Fruit fly (Drosophila melanogaster) whole organism, embryonic: ENCODE data around the gene HP1e.

Experiments
- BEAF-32 ChIP-seq: fragments of 200-800 bp; sonication (Bioruptor generic); optimal IDR thresholded peaks from 3 replicates; lab custom pipeline; 2017; ENCODE audit warnings: missing biosample characterization, missing genetic modification characterization, mild to moderate bottlenecking, moderate library complexity, missing genetic modification reagents
- Bgb ChIP-seq: fragments of 200-800 bp; sonication (Bioruptor generic); IDR thresholded peaks from 2 replicates; pipeline ENCODE4 v1.3.6; 2022; ENCODE audit warnings: missing biosample characterization, missing genetic modification characterization; ENCODE audit not compliant: partially characterized antibody
- CG10274 ChIP-seq: fragments of 200-800 bp; sonication (Bioruptor generic); optimal IDR thresholded peaks from 3 replicates; lab custom pipeline; 2017; ENCODE audit warnings: missing biosample characterization, mild to moderate bottlenecking, missing genetic modification characterization
- CG11723 ChIP-seq: fragments of 200-800 bp; sonication (Bioruptor generic); optimal IDR thresholded peaks from 2 replicates; lab custom pipeline; 2017; ENCODE audit warnings: missing biosample characterization, mild to moderate bottlenecking, missing genetic modification characterization
- CG12071 ChIP-seq: fragments of 200-800 bp; sonication (Bioruptor generic); optimal IDR thresholded peaks from 3 replicates; lab custom pipeline; 2018; ENCODE audit warnings: missing biosample characterization, mild to moderate bottlenecking, missing genetic modification characterization
- CG12219 ChIP-seq: fragments of 200-800 bp; sonication (Bioruptor generic); optimal IDR thresholded peaks from 3 replicates; lab custom pipeline; 2018; ENCODE audit warnings: missing biosample characterization, mild to moderate bottlenecking, missing genetic modification characterization
- CG12236 ChIP-seq: fragments of 200-800 bp; sonication (Bioruptor generic); optimal IDR thresholded peaks from 2 replicates; lab custom pipeline; 2016; ENCODE audit warnings: missing biosample characterization, missing genetic modification characterization
- CG13296 ChIP-seq: fragments of 200-800 bp; sonication (Bioruptor generic); optimal IDR thresholded peaks from 3 replicates; lab custom pipeline; 2018; ENCODE audit warnings: missing biosample characterization, mild to moderate bottlenecking, missing genetic modification characterization
- CG17186 ChIP-seq: fragments of 200-800 bp; sonication (Bioruptor generic); optimal IDR thresholded peaks from 3 replicates; lab custom pipeline; 2017; ENCODE audit warnings: missing biosample characterization, missing genetic modification reagents, missing genetic modification characterization
- CG17328 ChIP-seq: fragments of 200-800 bp; sonication (Bioruptor generic); IDR thresholded peaks from 2 replicates; pipeline ENCODE4 v1.3.6; 2022; ENCODE audit warnings: missing biosample characterization, missing genetic modification characterization
- CG31441 ChIP-seq: fragments of 200-800 bp; sonication (Bioruptor generic); IDR thresholded peaks from 2 replicates; pipeline ENCODE4 v1.3.6; 2022; ENCODE audit warnings: missing biosample characterization, missing genetic modification characterization
- CG33213 ChIP-seq: fragments of 200-800 bp; sonication (Bioruptor generic); optimal IDR thresholded peaks from 3 replicates; lab custom pipeline; 2016; ENCODE audit warnings: missing biosample characterization, missing genetic modification characterization
- CG34422 ChIP-seq: fragments of 200-800 bp; sonication (Bioruptor generic); IDR thresholded peaks from 3 replicates; pipeline ENCODE4 v1.3.6; 2022; ENCODE audit warnings: missing biosample characterization, missing genetic modification characterization
- CG5953 ChIP-seq: fragments of 200-800 bp; sonication (Bioruptor generic); IDR thresholded peaks from 2 replicates; pipeline ENCODE4 v1.3.6; 2022; ENCODE audit warnings: missing biosample characterization, missing genetic modification characterization
- CG6765 ChIP-seq: fragments of 200-800 bp; sonication (Bioruptor generic); optimal IDR thresholded peaks from 3 replicates; lab custom pipeline; 2017; ENCODE audit warnings: missing biosample characterization, mild to moderate bottlenecking, missing genetic modification characterization
- CG8089 ChIP-seq: fragments of 200-800 bp; sonication (Bioruptor generic); optimal IDR thresholded peaks from 3 replicates; lab custom pipeline; 2016; ENCODE audit warnings: missing biosample characterization, missing genetic modification characterization
- CG8388 ChIP-seq: fragments of 200-800 bp; sonication (Bioruptor generic); optimal IDR thresholded peaks from 2 replicates; lab custom pipeline; 2019; ENCODE audit warnings: missing biosample characterization, mild to moderate bottlenecking, missing genetic modification characterization, moderate library complexity
- CG8924 ChIP-seq: fragments of 200-800 bp; optimal IDR thresholded peaks from 3 replicates; lab custom pipeline; 2019; ENCODE audit warnings: missing biosample characterization, mild to moderate bottlenecking, missing genetic modification characterization, moderate library complexity
- CG9876 ChIP-seq: fragments of 200-800 bp; sonication (Bioruptor generic); optimal IDR thresholded peaks from 2 replicates; lab custom pipeline; 2016; ENCODE audit warnings: missing biosample characterization, missing genetic modification characterization
- Camta ChIP-seq: fragments of 200-800 bp; sonication (Bioruptor generic); optimal IDR thresholded peaks from 2 replicates; lab custom pipeline; 2016; ENCODE audit warnings: missing biosample characterization, missing genetic modification characterization
- CoRest ChIP-seq: fragments of 200-800 bp; sonication (Bioruptor generic); optimal IDR thresholded peaks from 3 replicates; lab custom pipeline; 2018; ENCODE audit warnings: missing biosample characterization, mild to moderate bottlenecking, missing genetic modification characterization, moderate library complexity
- Dfd ChIP-seq, 2 experiments: fragments of >200 bp; optimal IDR thresholded peaks; 2 replicates each; lab custom pipeline; 2017; ENCODE audit warnings: missing biosample characterization in 2 of 2, missing genetic modification characterization in 2 of 2
- Doc2 ChIP-seq: fragments of 200-800 bp; sonication (Bioruptor generic); IDR thresholded peaks from 2 replicates; pipeline ENCODE4 v1.3.6; 2022; ENCODE audit warnings: missing biosample characterization, missing genetic modification characterization
- HHEX ChIP-seq: fragments of 200-800 bp; sonication (Bioruptor generic); optimal IDR thresholded peaks from 3 replicates; lab custom pipeline; 2017; ENCODE audit warnings: missing biosample characterization, mild to moderate bottlenecking, missing genetic modification characterization, missing genetic modification reagents
- HLH4C ChIP-seq: fragments of 200-800 bp; sonication (Bioruptor generic); IDR thresholded peaks from 3 replicates; pipeline ENCODE4 v1.3.6; 2022; ENCODE audit warnings: missing biosample characterization, missing genetic modification characterization; ENCODE audit not compliant: partially characterized antibody
- Hr39 ChIP-seq: fragments of >200 bp; optimal IDR thresholded peaks from 2 replicates; lab custom pipeline; 2017
- Lhr ChIP-seq: fragments of 200-800 bp; sonication (Bioruptor generic); optimal IDR thresholded peaks from 3 replicates; lab custom pipeline; 2017; ENCODE audit warnings: mild to moderate bottlenecking, missing biosample characterization, missing genetic modification reagents, missing genetic modification characterization
- Lim3 ChIP-seq: fragments of 200-800 bp; sonication (Bioruptor generic); IDR thresholded peaks from 2 replicates; pipeline ENCODE4 v1.3.6; 2022; ENCODE audit warnings: missing biosample characterization, missing genetic modification characterization
- Mrtf ChIP-seq: fragments of 200-800 bp; sonication (Bioruptor generic); IDR thresholded peaks from 3 replicates; pipeline ENCODE4 v1.3.6; 2022; ENCODE audit warnings: missing biosample characterization, missing genetic modification characterization
- Ravus ChIP-seq: fragments of 200-800 bp; sonication (Bioruptor generic); IDR thresholded peaks from 2 replicates; pipeline ENCODE4 v1.3.6; 2022; ENCODE audit warnings: missing biosample characterization, missing genetic modification characterization
- TFAM ChIP-seq: fragments of 200-800 bp; sonication (Bioruptor generic); optimal IDR thresholded peaks from 2 replicates; lab custom pipeline; 2017; ENCODE audit warnings: missing biosample characterization, missing genetic modification characterization, inconsistent platforms
- Tbp ChIP-seq: fragments of >200 bp; optimal IDR thresholded peaks from 2 replicates; lab custom pipeline; 2018; ENCODE audit warnings: missing biosample characterization, missing genetic modification characterization
- Vsx1 ChIP-seq: fragments of 200-800 bp; sonication (Bioruptor generic); optimal IDR thresholded peaks from 2 replicates; lab custom pipeline; 2017; ENCODE audit warnings: missing biosample characterization, mild to moderate bottlenecking, missing genetic modification characterization, missing genetic modification reagents
- Xbp1 ChIP-seq: fragments of 200-800 bp; sonication (Bioruptor generic); optimal IDR thresholded peaks from 3 replicates; lab custom pipeline; 2016; ENCODE audit warnings: missing biosample characterization, mild to moderate bottlenecking, missing genetic modification characterization
- aop ChIP-seq: fragments of 200-800 bp; sonication (Bioruptor generic); IDR thresholded peaks from 2 replicates; pipeline ENCODE4 v1.3.6; 2022; ENCODE audit warnings: missing biosample characterization, missing genetic modification characterization
- ase ChIP-seq: fragments of 200-800 bp; sonication (Bioruptor generic); IDR thresholded peaks from 3 replicates; pipeline ENCODE4 v1.3.6; 2022; ENCODE audit warnings: missing biosample characterization, missing genetic modification characterization
- bigmax ChIP-seq: fragments of 200-800 bp; sonication (Bioruptor generic); optimal IDR thresholded peaks from 2 replicates; lab custom pipeline; 2018; ENCODE audit warnings: missing biosample characterization, mild to moderate bottlenecking, missing genetic modification characterization
- cg ChIP-seq: fragments of 200-800 bp; sonication (Bioruptor generic); optimal IDR thresholded peaks from 3 replicates; lab custom pipeline; 2019; ENCODE audit warnings: missing biosample characterization, mild to moderate bottlenecking, missing genetic modification characterization, moderate library complexity
- dpn ChIP-seq, 2 experiments: fragments of 200-800 bp; sonication (Bioruptor generic); optimal IDR thresholded peaks; 3 replicates each; lab custom pipeline; 2016; ENCODE audit warnings: missing biosample characterization in 2 of 2, missing genetic modification characterization in 2 of 2
- gce ChIP-seq: fragments of 200-800 bp; sonication (Bioruptor generic); IDR thresholded peaks from 3 replicates; pipeline ENCODE4 v1.3.6; 2022; ENCODE audit warnings: missing biosample characterization, missing genetic modification characterization
- otp ChIP-seq: fragments of 200-800 bp; sonication (Bioruptor generic); IDR thresholded peaks from 3 replicates; pipeline ENCODE4, ENCODE4 v1.3.6; 2022; ENCODE audit warnings: missing biosample characterization, missing genetic modification characterization
- pan ChIP-seq, 4 experiments: fragments of >200 bp in 3 of 4; fragments of 200-800 bp in 1 of 4; sonication (Bioruptor generic) in 1 of 4; optimal IDR thresholded peaks in 3 of 4; IDR thresholded peaks in 1 of 4; 2 replicates each; pipeline versions ENCODE4 v1.3.6 to Lab custom; 2017 to 2022; ENCODE audit warnings: missing biosample characterization in 2 of 4, missing genetic modification characterization in 2 of 4, mixed read lengths in 1 of 4
- pum ChIP-seq: fragments of 200-800 bp; sonication (Bioruptor generic); optimal IDR thresholded peaks from 2 replicates; lab custom pipeline; 2016; ENCODE audit warnings: missing biosample characterization, missing genetic modification characterization
- row ChIP-seq: fragments of 200-800 bp; sonication (Bioruptor generic); IDR thresholded peaks from 3 replicates; pipeline ENCODE4 v1.3.6; 2022; ENCODE audit warnings: missing biosample characterization, missing genetic modification characterization
- slbo ChIP-seq: fragments of 200-800 bp; sonication (Bioruptor generic); IDR thresholded peaks from 2 replicates; pipeline ENCODE4 v1.3.6; 2022; ENCODE audit warnings: missing biosample characterization, missing genetic modification characterization
- slou ChIP-seq: fragments of 200-800 bp; sonication (Bioruptor generic); optimal IDR thresholded peaks from 3 replicates; lab custom pipeline; 2016; ENCODE audit warnings: missing biosample characterization, missing genetic modification characterization
- sqz ChIP-seq: fragments of 200-800 bp; sonication (Bioruptor generic); optimal IDR thresholded peaks from 3 replicates; lab custom pipeline; 2018; ENCODE audit warnings: missing biosample characterization, mild to moderate bottlenecking, missing genetic modification characterization
- sug ChIP-seq: fragments of 200-800 bp; optimal IDR thresholded peaks from 2 replicates; lab custom pipeline; 2019; ENCODE audit warnings: missing biosample characterization, mild to moderate bottlenecking, missing genetic modification characterization, moderate library complexity
- tap ChIP-seq: fragments of 200-800 bp; optimal IDR thresholded peaks from 3 replicates; lab custom pipeline; 2019; ENCODE audit warnings: missing biosample characterization, mild to moderate bottlenecking, missing genetic modification characterization, moderate library complexity

Gene HP1e

dm6 chr3R:9341189-9342012, 19.8 kb downstream of the HP1e start (continued):
- TF ChIP-seq HLH4C (peak; percentile 90), CG12219 (peak; percentile 62), CG8388 (GFP tag; lab: Kevin White, UChicago) (peak; percentile 63), CG8089 (peak; percentile 50), aop (GFP tag; lab: Robert Waterston, UW) (0 out of 2 replicates have a peak, but pooled peaks have one; percentile 23), Doc2 (GFP tag; lab: Robert Waterston, UW) (no peak), CG33213 (GFP tag; lab: Kevin White, UChicago) (peak; percentile 53), CG9876 (GFP tag; lab: Kevin White, UChicago) (no peak), ase (GFP tag; lab: Robert Waterston, UW) (no peak), slbo (GFP tag; lab: Robert Waterston, UW) (peak; percentile 78), CG31441 (GFP tag; lab: Robert Waterston, UW) (peak; percentile 77), Ravus (GFP tag; lab: Robert Waterston, UW) (no peak), CG10274 (no peak), CG8924 (tag; lab: Kevin White, UChicago) (peak; percentile 89), HHEX (GFP tag; lab: Kevin White, UChicago) (peak; percentile 73), Xbp1 (GFP tag; lab: Kevin White, UChicago) (peak; percentile 74), Dfd (GFP tag; optimal IDR thresholded peaks at IDR 0.05; lab: Kevin White, UChicago) (no peak), Bgb (peak; percentile 88), CG6765 (GFP tag; lab: Kevin White, UChicago) (peak; percentile 84), Lhr (GFP tag; lab: Kevin White, UChicago) (peak; percentile 42), Lim3 (GFP tag; lab: Robert Waterston, UW) (no peak), CG17328 (GFP tag; lab: Robert Waterston, UW) (peak; percentile 38), Hr39 (lab: Kevin White, UChicago) (no peak), CoRest (tag; lab: Kevin White, UChicago) (peak; percentile 85), slou (peak; percentile 44), dpn (GFP tag; optimal IDR thresholded peaks at IDR 0.05; lab: Kevin White, UChicago) (peak; percentile 65 to 77), pum (GFP tag; lab: Kevin White, UChicago) (peak; percentile 50), pan (optimal IDR thresholded peaks at IDR 0.05; lab: Kevin White, UChicago) (no peak), pan (GFP tag; optimal IDR thresholded peaks at IDR 0.05 in 1 of 2, IDR thresholded peaks at IDR 0.05 in 1 of 2) (peak in 1 of 2 experiments; percentile 69), TFAM (GFP tag; lab: Kevin White, UChicago) (peak; percentile 35), CG12071 (peak; percentile 49), CG12236 (GFP tag; lab: Kevin White, UChicago) (peak; percentile 46), CG11723 (GFP tag; lab: Kevin White, UChicago) (peak; percentile 71), tap (tag; lab: Kevin White, UChicago) (peak; percentile 77), bigmax (no peak), CG34422 (GFP tag; lab: Robert Waterston, UW) (peak; percentile 55; the same call in 2 of the 3 replicates), CG5953 (GFP tag; lab: Robert Waterston, UW) (no peak), sug (peak; percentile 98), otp (GFP tag; lab: Robert Waterston, UW) (peak; percentile 48; the same call in 1 of the 3 replicates), Tbp (peak; percentile 72), CG17186 (GFP tag; lab: Kevin White, UChicago) (peak; percentile 68), Camta (GFP tag; lab: Kevin White, UChicago) (peak; percentile 6), CG13296 (peak; percentile 90), Mrtf (GFP tag; lab: Robert Waterston, UW) (peak; percentile 58; the same call in 1 of the 3 replicates), cg (peak; percentile 17), Vsx1 (peak; percentile 72), BEAF-32 (GFP tag; lab: Kevin White, UChicago) (peak; percentile 93), sqz (peak; percentile 75), row (peak; percentile 98), gce (GFP tag; lab: Robert Waterston, UW) (no peak; the same call in 2 of the 3 replicates)
